Fruit fly (Drosophila melanogaster): ENCODE measurements around the gene Hat1.

- TF ChIP-seq CG14711 (tag; optimal IDR thresholded peaks at IDR 0.05), result no peak
- TF ChIP-seq cnc (optimal IDR thresholded peaks at IDR 0.05), result no peak
- TF ChIP-seq ovo (GFP tag; optimal IDR thresholded peaks at IDR 0.05), result no peak
Measured at dm6 chr3R:5794267-5795089, 5.3 kb upstream of the Hat1 start, which contains the start of the genes PSMG1 and CG10979.
